Fruit fly (Drosophila melanogaster): ENCODE results near the gene CG33689.

The CG33689 gene

DNA sequence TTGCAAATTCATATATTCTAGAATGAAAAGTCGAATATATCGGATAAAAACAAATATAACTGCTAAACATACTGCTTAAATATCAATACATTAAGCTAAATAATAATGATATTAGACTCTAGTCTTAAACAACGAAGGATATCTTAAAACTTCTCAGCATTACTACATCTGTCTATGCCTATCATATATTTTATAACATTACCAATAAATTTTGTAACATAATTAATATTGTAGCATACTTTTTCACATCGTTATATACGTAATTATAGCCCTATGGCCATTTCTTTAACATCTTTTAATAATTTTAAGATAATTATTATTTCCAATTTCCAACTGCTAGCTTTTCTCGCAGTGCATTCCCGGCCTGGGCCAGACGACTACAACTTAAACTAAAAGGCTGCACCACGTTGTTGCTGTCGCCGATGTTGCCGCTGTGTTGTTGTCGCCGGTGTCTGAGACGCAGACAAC, 27.2 kb upstream of the CG33689 start (continued):
- no peak for TF ChIP-seq psq (GFP tag; optimal IDR thresholded peaks at IDR 0.05)
- no peak for TF ChIP-seq Dad (GFP tag; optimal IDR thresholded peaks at IDR 0.05)
- no peak for TF ChIP-seq CG11398 (GFP tag; optimal IDR thresholded peaks at IDR 0.05)
- TF ChIP-seq CG11695 (GFP tag; IDR thresholded peaks at IDR 0.05), result no peak
- no peak for TF ChIP-seq CG13287 (GFP tag; IDR thresholded peaks at IDR 0.05; ENCODE audit: partially characterized antibody)
- TF ChIP-seq pzg (GFP tag; optimal IDR thresholded peaks at IDR 0.05), result no peak
- no peak for TF ChIP-seq da (GFP tag; optimal IDR thresholded peaks at IDR 0.05)
- TF ChIP-seq CG14050 (GFP tag; IDR thresholded peaks at IDR 0.05), result no peak
- no peak for TF ChIP-seq NfI (GFP tag; optimal IDR thresholded peaks at IDR 0.05)
- TF ChIP-seq knrl (GFP tag; IDR thresholded peaks at IDR 0.05; ENCODE audit: partially characterized antibody), result no peak
- TF ChIP-seq CG10366 (GFP tag; IDR thresholded peaks at IDR 0.05), result no peak
- no peak for TF ChIP-seq CG3838 (GFP tag; optimal IDR thresholded peaks at IDR 0.05)
- no peak for TF ChIP-seq CG11093 (GFP tag; IDR thresholded peaks at IDR 0.05)
- no peak for TF ChIP-seq CG15696 (tag; optimal IDR thresholded peaks at IDR 0.05)
- no peak for TF ChIP-seq CG43689 (GFP tag; IDR thresholded peaks at IDR 0.05)
- no peak for TF ChIP-seq Pdp1 (GFP tag; optimal IDR thresholded peaks at IDR 0.05)
- no peak for TF ChIP-seq Fer3 (tag; optimal IDR thresholded peaks at IDR 0.05)
- no peak for TF ChIP-seq CG10565 (GFP tag; optimal IDR thresholded peaks at IDR 0.05)
- no peak for TF ChIP-seq CG7372 (GFP tag; IDR thresholded peaks at IDR 0.05)
- TF ChIP-seq CG12391 (tag; optimal IDR thresholded peaks at IDR 0.05), result peak; percentile 52
- no peak for TF ChIP-seq CG11456 (GFP tag; IDR thresholded peaks at IDR 0.05)
- peak; percentile 41 for TF ChIP-seq Sox102F (GFP tag; optimal IDR thresholded peaks at IDR 0.05)
- TF ChIP-seq CG3065 (GFP tag; optimal IDR thresholded peaks at IDR 0.05), result no peak
- no peak for TF ChIP-seq sisA (GFP tag; IDR thresholded peaks at IDR 0.05)
- TF ChIP-seq CG8290 (GFP tag; optimal IDR thresholded peaks at IDR 0.05), result no peak
- TF ChIP-seq CG8290 (tag; optimal IDR thresholded peaks at IDR 0.05), result no peak
- no peak for TF ChIP-seq mam (GFP tag; optimal IDR thresholded peaks at IDR 0.05)
- TF ChIP-seq nmo (GFP tag; optimal IDR thresholded peaks at IDR 0.05), result peak; percentile 70
- TF ChIP-seq CG3407 (GFP tag; optimal IDR thresholded peaks at IDR 0.05), result no peak
- no peak for TF ChIP-seq mld (GFP tag; IDR thresholded peaks at IDR 0.05; ENCODE audit: partially characterized antibody)
- peak; percentile 2 for TF ChIP-seq Ets65A (GFP tag)
- TF ChIP-seq CG6854 (GFP tag; optimal IDR thresholded peaks at IDR 0.05), result peak; percentile 29
- TF ChIP-seq Mad (GFP tag; optimal IDR thresholded peaks at IDR 0.05), result no peak
- no peak for TF ChIP-seq gsb-n (tag; optimal IDR thresholded peaks at IDR 0.05)
- no peak for TF ChIP-seq Rfx (GFP tag; IDR thresholded peaks at IDR 0.05)
- TF ChIP-seq YL-1 (GFP tag; optimal IDR thresholded peaks at IDR 0.05), result no peak
- TF ChIP-seq trh (GFP tag; optimal IDR thresholded peaks at IDR 0.05), result no peak
- TF ChIP-seq bigmax (GFP tag; optimal IDR thresholded peaks at IDR 0.05), result no peak
- no peak for TF ChIP-seq ftz-f1 (GFP tag; optimal IDR thresholded peaks at IDR 0.05)
- TF ChIP-seq NC2α (GFP tag; optimal IDR thresholded peaks at IDR 0.05), result no peak
- TF ChIP-seq Sry-δ (GFP tag; optimal IDR thresholded peaks at IDR 0.05), result no peak
- TF ChIP-seq fd3F (GFP tag; optimal IDR thresholded peaks at IDR 0.05), result no peak
- no peak for TF ChIP-seq ranshi (GFP tag; IDR thresholded peaks at IDR 0.05)
- no peak for TF ChIP-seq Hsf (GFP tag; optimal IDR thresholded peaks at IDR 0.05)
- no peak for TF ChIP-seq CG12071 (GFP tag; optimal IDR thresholded peaks at IDR 0.05)
- TF ChIP-seq CG5953 (GFP tag; IDR thresholded peaks at IDR 0.05), result no peak
- TF ChIP-seq Hey (tag; optimal IDR thresholded peaks at IDR 0.05), result no peak
- TF ChIP-seq CG34376 (GFP tag; optimal IDR thresholded peaks at IDR 0.05), result no peak
- TF ChIP-seq Xrp1 (GFP tag; IDR thresholded peaks at IDR 0.05), result no peak
- peak in 1 of 2 experiments; percentile 3 for TF ChIP-seq Eip74EF (GFP tag; optimal IDR thresholded peaks at IDR 0.05)
- no peak for TF ChIP-seq Opbp (GFP tag; IDR thresholded peaks at IDR 0.05; ENCODE audit: partially characterized antibody)
- TF ChIP-seq nerfin-1 (tag; optimal IDR thresholded peaks at IDR 0.05), result peak; percentile 0
